Worm (Caenorhabditis elegans): Measurements from ENCODE around the gene sre-35.

- TF ChIP-seq mec-3 (tag; optimal IDR thresholded peaks at IDR 0.05; ENCODE audit: borderline replicate concordance) (no peak), K09A11.1 (tag; optimal IDR thresholded peaks at IDR 0.05; ENCODE audit: insufficient read depth) (no peak), nhr-11 (tag; optimal IDR thresholded peaks at IDR 0.05) (no peak), ceh-48 (tag; optimal IDR thresholded peaks at IDR 0.05) (no peak), unc-3 (GFP tag; conservative IDR thresholded peaks at IDR 0.05) (no peak), unc-3 (tag; optimal IDR thresholded peaks at IDR 0.05) (no peak), sox-4 (tag; optimal IDR thresholded peaks at IDR 0.05) (no peak), zip-5 (tag; optimal IDR thresholded peaks at IDR 0.05) (no peak), ceh-6 (GFP tag; optimal IDR thresholded peaks at IDR 0.05) (no peak)
Observed at ce11 chrII:12449849-12450248, 2.8 kb downstream of the sre-35 start, which contains the start of gene sre-34.
